Worm (Caenorhabditis elegans) whole organism, young adult: Measurements from ENCODE around the gene olrn-1.

ENCODE experiments used
- B0336.3 ChIP-seq: fragments of 200-800 bp; sonication (Bioruptor generic); IDR thresholded peaks from 2 replicates; pipeline ENCODE4 v1.3.6; 2022; ENCODE audit warnings: missing genetic modification characterization, missing compliant biosample characterization
- F22D6.2 ChIP-seq: sonication (generic microtip); optimal IDR thresholded peaks from 2 replicates; lab custom pipeline; 2016; ENCODE audit warnings: mild to moderate bottlenecking, missing genetic modification characterization, missing compliant biosample characterization
- F39B2.1 ChIP-seq: fragments of 200-800 bp; sonication (Bioruptor generic); IDR thresholded peaks from 2 replicates; pipeline ENCODE4 v1.3.6; 2022; ENCODE audit warnings: missing genetic modification reagents, missing genetic modification characterization, missing compliant biosample characterization
- K11D2.4 ChIP-seq: fragments of 200-800 bp; sonication (Bioruptor generic); IDR thresholded peaks from 2 replicates; pipeline ENCODE4 v1.3.6; 2022; ENCODE audit warnings: missing genetic modification reagents, missing genetic modification characterization, missing compliant biosample characterization
- Y56A3A.18 ChIP-seq: fragments of 200-800 bp; sonication (Bioruptor generic); IDR thresholded peaks from 2 replicates; pipeline ENCODE4 v1.3.6; 2022; ENCODE audit warnings: missing genetic modification reagents, missing genetic modification characterization, missing compliant biosample characterization
- akir-1 ChIP-seq: fragments of 200-800 bp; sonication (Bioruptor generic); optimal IDR thresholded peaks from 2 replicates; lab custom pipeline; 2018; ENCODE audit warnings: mild to moderate bottlenecking, missing genetic modification characterization, moderate library complexity, missing compliant biosample characterization
- ama-1 ChIP-seq, 3 experiments: fragments of 150-350 bp in 1 of 3; sonication (generic microtip) in 2 of 3; optimal IDR thresholded peaks; 2 replicates each; lab custom pipeline; 2014 to 2018; ENCODE audit warnings: missing biosample characterization in 2 of 3, missing genetic modification characterization in 2 of 3, missing genetic modification reagents in 2 of 3
- atf-7 ChIP-seq: sonication (generic microtip); optimal IDR thresholded peaks from 2 replicates; lab custom pipeline; 2017; ENCODE audit warnings: mild to moderate bottlenecking, missing genetic modification characterization, missing compliant biosample characterization
- athp-1 ChIP-seq: sonication (generic microtip); optimal IDR thresholded peaks from 2 replicates; lab custom pipeline; 2017; ENCODE audit warnings: mild to moderate bottlenecking, missing genetic modification characterization, missing compliant biosample characterization
- ceh-27 ChIP-seq: fragments of 200-800 bp; sonication (Bioruptor generic); optimal IDR thresholded peaks from 2 replicates; lab custom pipeline; 2018; ENCODE audit warnings: mild to moderate bottlenecking, missing genetic modification characterization, moderate library complexity, missing compliant biosample characterization
- ceh-58 ChIP-seq: fragments of 200-800 bp; sonication (Bioruptor generic); IDR thresholded peaks from 2 replicates; pipeline ENCODE4 v1.3.6; 2022; ENCODE audit warnings: missing genetic modification characterization, missing compliant biosample characterization
- ceh-91 ChIP-seq: fragments of 200-800 bp; sonication (Bioruptor generic); IDR thresholded peaks from 2 replicates; pipeline ENCODE4 v1.3.6; 2022; ENCODE audit warnings: missing genetic modification reagents, missing genetic modification characterization, missing compliant biosample characterization
- chd-7 ChIP-seq: sonication (generic microtip); optimal IDR thresholded peaks from 2 replicates; lab custom pipeline; 2016; ENCODE audit warnings: mild to moderate bottlenecking, missing genetic modification characterization, moderate library complexity, missing compliant biosample characterization
- dox-1 ChIP-seq: fragments of 200-800 bp; sonication (Bioruptor generic); IDR thresholded peaks from 2 replicates; pipeline ENCODE4 v1.3.6; 2022; ENCODE audit warnings: missing genetic modification reagents, missing genetic modification characterization, missing compliant biosample characterization
- dpff-1 ChIP-seq: sonication (generic microtip); optimal IDR thresholded peaks from 2 replicates; lab custom pipeline; 2017; ENCODE audit warnings: mild to moderate bottlenecking, missing genetic modification characterization, missing compliant biosample characterization
- ets-4 ChIP-seq: fragments of 200-800 bp; sonication (Bioruptor generic); optimal IDR thresholded peaks from 2 replicates; lab custom pipeline; 2018; ENCODE audit warnings: mild to moderate bottlenecking, missing genetic modification characterization, missing compliant biosample characterization
- fkh-3 ChIP-seq: sonication (generic microtip); optimal IDR thresholded peaks from 2 replicates; lab custom pipeline; 2016; ENCODE audit warnings: mild to moderate bottlenecking, missing genetic modification characterization, missing compliant biosample characterization
- gei-17 ChIP-seq: fragments of 200-800 bp; sonication (Bioruptor generic); optimal IDR thresholded peaks from 2 replicates; lab custom pipeline; 2018; ENCODE audit warnings: mild to moderate bottlenecking, missing genetic modification characterization, missing compliant biosample characterization
- hsf-1 ChIP-seq: fragments of 200-800 bp; sonication (Bioruptor generic); IDR thresholded peaks from 2 replicates; pipeline ENCODE4 v1.3.6; 2022; ENCODE audit warnings: missing genetic modification reagents, missing genetic modification characterization, missing compliant biosample characterization
- lag-1 ChIP-seq: fragments of 200-800 bp; sonication (Bioruptor generic); IDR thresholded peaks from 2 replicates; pipeline ENCODE4 v1.3.6; 2022; ENCODE audit warnings: missing genetic modification reagents, missing genetic modification characterization, missing compliant biosample characterization
- lin-35 ChIP-seq, 3 experiments: fragments of 150-350 bp in 2 of 3; sonication (generic microtip) in 1 of 3; optimal IDR thresholded peaks; 2 replicates each; lab custom pipeline; 2014 to 2018; ENCODE audit warnings: missing biosample characterization in 3 of 3, missing genetic modification characterization in 3 of 3, missing genetic modification reagents in 3 of 3
- lir-1 ChIP-seq: fragments of 200-800 bp; sonication (Bioruptor generic); conservative IDR thresholded peaks from 2 replicates; pipeline ENCODE4 v1.3.6; 2022; ENCODE audit warnings: missing genetic modification reagents, missing genetic modification characterization, missing compliant biosample characterization
- lsy-27 ChIP-seq: sonication (generic microtip); optimal IDR thresholded peaks from 2 replicates; lab custom pipeline; 2017; ENCODE audit warnings: missing genetic modification characterization, mild to moderate bottlenecking, missing compliant biosample characterization, antibody characterized with exemption, missing genotype, borderline replicate concordance; ENCODE audit not compliant: insufficient read depth
- madf-10 ChIP-seq: sonication (generic microtip); optimal IDR thresholded peaks from 2 replicates; lab custom pipeline; 2016; ENCODE audit warnings: mild to moderate bottlenecking, missing genetic modification characterization, missing compliant biosample characterization
- madf-6 ChIP-seq: fragments of 200-800 bp; sonication (Bioruptor generic); IDR thresholded peaks from 2 replicates; pipeline ENCODE4 v1.3.6; 2022; ENCODE audit warnings: missing genetic modification reagents, missing genetic modification characterization, missing compliant biosample characterization
- madf-8 ChIP-seq: fragments of 200-800 bp; sonication (Bioruptor generic); conservative IDR thresholded peaks from 2 replicates; pipeline ENCODE4 v1.3.6; 2022; ENCODE audit warnings: missing genetic modification reagents, missing genetic modification characterization, missing compliant biosample characterization
- mcd-1 ChIP-seq: fragments of 200-800 bp; sonication (Bioruptor generic); IDR thresholded peaks from 2 replicates; pipeline ENCODE4 v1.3.6; 2022; ENCODE audit warnings: missing genetic modification reagents, missing genetic modification characterization, missing compliant biosample characterization
- nfya-2 ChIP-seq: fragments of 200-800 bp; sonication (Bioruptor generic); IDR thresholded peaks from 2 replicates; pipeline ENCODE4 v1.3.6; 2022; ENCODE audit warnings: missing genetic modification reagents, missing genetic modification characterization, missing compliant biosample characterization
- nfyb-1 ChIP-seq: fragments of 200-800 bp; sonication (Bioruptor generic); IDR thresholded peaks from 2 replicates; pipeline ENCODE4 v1.3.6; 2022; ENCODE audit warnings: missing genetic modification reagents, missing genetic modification characterization, missing compliant biosample characterization
- nhr-120 ChIP-seq: fragments of 200-800 bp; sonication (Bioruptor generic); IDR thresholded peaks from 2 replicates; pipeline ENCODE4 v1.3.6; 2022; ENCODE audit warnings: missing genetic modification characterization, missing compliant biosample characterization
- nhr-27 ChIP-seq: fragments of 200-800 bp; sonication (Bioruptor generic); optimal IDR thresholded peaks from 2 replicates; lab custom pipeline; 2018; ENCODE audit warnings: mild to moderate bottlenecking, missing genetic modification characterization, moderate library complexity, missing compliant biosample characterization
- nhr-80 ChIP-seq: sonication (generic microtip); optimal IDR thresholded peaks from 2 replicates; lab custom pipeline; 2016; ENCODE audit warnings: missing genetic modification characterization, missing compliant biosample characterization
- pha-4 ChIP-seq: fragments of 150-350 bp; sonication (generic microtip); optimal IDR thresholded peaks from 2 replicates; lab custom pipeline; 2014; ENCODE audit warnings: missing biosample characterization, missing genetic modification reagents, missing genetic modification characterization
- rec-8 ChIP-seq, 2 experiments: sonication (generic microtip); optimal IDR thresholded peaks; 2 replicates each; lab custom pipeline; 2016; ENCODE audit warnings: mild to moderate bottlenecking in 2 of 2, missing genetic modification characterization in 2 of 2, missing genetic modification reagents in 2 of 2, missing genotype in 2 of 2, missing biosample characterization in 1 of 2, missing compliant biosample characterization in 1 of 2, moderate library complexity in 1 of 2
- sdz-38 ChIP-seq: sonication (generic microtip); optimal IDR thresholded peaks from 2 replicates; lab custom pipeline; 2016; ENCODE audit warnings: missing genotype, missing genetic modification characterization, missing compliant biosample characterization
- somi-1 ChIP-seq: fragments of 200-800 bp; sonication (Bioruptor generic); optimal IDR thresholded peaks from 2 replicates; lab custom pipeline; 2018; ENCODE audit warnings: mild to moderate bottlenecking, missing genetic modification characterization, missing compliant biosample characterization
- tbp1 ChIP-seq: fragments of 200-800 bp; sonication (Bioruptor generic); optimal IDR thresholded peaks from 2 replicates; lab custom pipeline; 2018; ENCODE audit warnings: mild to moderate bottlenecking, missing genetic modification characterization, missing compliant biosample characterization
- xnd-1 ChIP-seq: sonication (generic microtip); optimal IDR thresholded peaks from 2 replicates; lab custom pipeline; 2016; ENCODE audit warnings: missing genotype, missing genetic modification reagents, missing genetic modification characterization, missing compliant biosample characterization
- zfh-2 ChIP-seq: fragments of 200-800 bp; sonication (Bioruptor generic); conservative IDR thresholded peaks from 2 replicates; pipeline ENCODE4 v1.3.6; 2022; ENCODE audit warnings: missing genetic modification reagents, missing genetic modification characterization, missing compliant biosample characterization
- ztf-22 ChIP-seq: fragments of 200-800 bp; sonication (Bioruptor generic); optimal IDR thresholded peaks from 2 replicates; lab custom pipeline; 2018; ENCODE audit warnings: mild to moderate bottlenecking, missing genetic modification characterization, moderate library complexity, missing compliant biosample characterization
- ztf-28 ChIP-seq: fragments of 200-800 bp; sonication (Bioruptor generic); IDR thresholded peaks from 2 replicates; pipeline ENCODE4 v1.3.6; 2022; ENCODE audit warnings: missing genetic modification reagents, missing genetic modification characterization, missing compliant biosample characterization
- ztf-6 ChIP-seq: fragments of 200-800 bp; sonication (Bioruptor generic); IDR thresholded peaks from 2 replicates; pipeline ENCODE4 v1.3.6; 2022; ENCODE audit warnings: missing genetic modification reagents, missing genetic modification characterization, missing compliant biosample characterization

The olrn-1 gene

ce11 chrX:15535190-15535636 lies 2.2 kb upstream of the olrn-1 start (continued):
- TF ChIP-seq nhr-80 (tag; lab: Kevin White, UChicago) (no peak), nfya-2 (no peak), madf-8 (no peak), athp-1 (peak; percentile 8), F39B2.1 (GFP tag; lab: Robert Waterston, UW) (no peak), F22D6.2 (tag; lab: Kevin White, UChicago) (no peak), lsy-27 (no peak), nfyb-1 (GFP tag; lab: Robert Waterston, UW) (peak; percentile 58; the same call in 1 of the 2 replicates), sdz-38 (tag; lab: Kevin White, UChicago) (no peak), lir-1 (GFP tag; lab: Robert Waterston, UW) (no peak), mcd-1 (GFP tag; lab: Robert Waterston, UW) (peak; percentile 42), nhr-120 (no peak), gei-17 (GFP tag; lab: Kevin White, UChicago) (peak; percentile 36), rec-8 (tag; optimal IDR thresholded peaks at IDR 0.05; lab: Kevin White, UChicago) (no peak), ceh-91 (no peak), dpff-1 (tag; lab: Kevin White, UChicago) (no peak), ztf-22 (GFP tag; lab: Kevin White, UChicago) (no peak), ama-1 (optimal IDR thresholded peaks at IDR 0.05; lab: Kevin White, UChicago) (no peak), ama-1 (GFP tag; optimal IDR thresholded peaks at IDR 0.05; lab: Kevin White, UChicago) (no peak), nhr-27 (tag; lab: Kevin White, UChicago) (no peak), lin-35 (GFP tag; optimal IDR thresholded peaks at IDR 0.05; lab: Kevin White, UChicago) (peak in 1 of 3 experiments; percentile 36), somi-1 (GFP tag; lab: Kevin White, UChicago) (peak; percentile 48), Y56A3A.18 (GFP tag; lab: Robert Waterston, UW) (no peak), K11D2.4 (GFP tag; lab: Robert Waterston, UW) (peak; percentile 75), fkh-3 (tag; lab: Kevin White, UChicago) (no peak), hsf-1 (GFP tag; lab: Robert Waterston, UW) (no peak), lag-1 (GFP tag; lab: Robert Waterston, UW) (no peak), atf-7 (peak; percentile 96), ceh-58 (GFP tag; lab: Robert Waterston, UW) (no peak), ceh-27 (GFP tag; lab: Kevin White, UChicago) (peak; percentile 71), dox-1 (GFP tag; lab: Robert Waterston, UW) (0 out of 2 replicates have a peak, but pooled peaks have one; percentile 9), madf-6 (GFP tag; lab: Robert Waterston, UW) (no peak), B0336.3 (peak; percentile 25; the same call in 1 of the 2 replicates), tbp1 (no peak), madf-10 (no peak), zfh-2 (peak; percentile 84), pha-4 (tag; lab: Kevin White, UChicago) (no peak), akir-1 (GFP tag; lab: Kevin White, UChicago) (no peak), ets-4 (GFP tag; lab: Kevin White, UChicago) (no peak), ztf-28 (GFP tag; lab: Robert Waterston, UW) (no peak), ztf-6 (no peak), chd-7 (tag; lab: Kevin White, UChicago) (peak; percentile 29), xnd-1 (tag; lab: Kevin White, UChicago) (no peak)
